Worm (Caenorhabditis elegans) whole organism, midembryonic: ENCODE measurements around the gene T22B2.5.

ENCODE experiments used
- T22C8.4 ChIP-seq: fragments of 200-800 bp; sonication (Bioruptor generic); IDR thresholded peaks from 2 replicates; pipeline ENCODE4 v1.3.6; 2022; ENCODE audit warnings: missing genetic modification characterization, missing compliant biosample characterization
- cog-1 ChIP-seq: sonication (generic microtip); optimal IDR thresholded peaks from 2 replicates; lab custom pipeline; 2016; ENCODE audit warnings: missing genetic modification characterization, missing compliant biosample characterization
- ref-1 ChIP-seq: fragments of 200-800 bp; sonication (Bioruptor generic); conservative IDR thresholded peaks from 2 replicates; pipeline ENCODE4 v1.3.6; 2022; ENCODE audit warnings: missing genetic modification reagents, missing genetic modification characterization, missing compliant biosample characterization
- tab-1 ChIP-seq: fragments of 200-800 bp; sonication (Bioruptor generic); IDR thresholded peaks from 2 replicates; pipeline ENCODE4 v1.3.6; 2022; ENCODE audit warnings: missing genetic modification characterization, missing compliant biosample characterization
- ztf-23 ChIP-seq: fragments of 200-800 bp; sonication (Bioruptor generic); IDR thresholded peaks from 2 replicates; pipeline ENCODE4 v1.3.6; 2022; ENCODE audit warnings: missing genetic modification reagents, missing genetic modification characterization, missing compliant biosample characterization
- ztf-29 ChIP-seq: fragments of 200-800 bp; sonication (Bioruptor generic); IDR thresholded peaks from 2 replicates; pipeline ENCODE4 v1.3.6; 2022; ENCODE audit warnings: missing genetic modification reagents, missing genetic modification characterization, missing compliant biosample characterization

ce11 chrX:3919689-3920088 lies 8.5 kb upstream of the T22B2.5 start:
- TF ChIP-seq ztf-29 (GFP tag; lab: Robert Waterston, UW) = no peak
- TF ChIP-seq cog-1 (tag; lab: Kevin White, UChicago) = no peak
- TF ChIP-seq tab-1 = no peak
- no peak for TF ChIP-seq T22C8.4 (GFP tag; lab: Robert Waterston, UW)
- TF ChIP-seq ref-1 = no peak
- no peak for TF ChIP-seq ztf-23
